Fruit fly (Drosophila melanogaster) whole organism, wandering third instar larva: ENCODE results near the gene CG18178.

Experiments used
- CG32264 ChIP-seq: fragments of 200-800 bp; sonication (Bioruptor generic); optimal IDR thresholded peaks from 2 replicates; lab custom pipeline; 2016; ENCODE audit warnings: missing biosample characterization, missing genetic modification characterization
- CrebA ChIP-seq: fragments of 200-800 bp; sonication (Bioruptor generic); optimal IDR thresholded peaks from 2 replicates; lab custom pipeline; 2016; ENCODE audit warnings: missing biosample characterization, mild to moderate bottlenecking, missing genetic modification characterization, borderline replicate concordance
- Dif ChIP-seq: fragments of 200-275, 200-300 bp; sonication (Bioruptor generic); optimal IDR thresholded peaks from 2 replicates; lab custom pipeline; 2018; ENCODE audit warnings: missing biosample characterization, missing genetic modification characterization; ENCODE audit not compliant: partially characterized antibody
- rgr ChIP-seq: fragments of 200-800 bp; sonication (Bioruptor generic); optimal IDR thresholded peaks from 3 replicates; lab custom pipeline; 2016; ENCODE audit warnings: missing biosample characterization, mild to moderate bottlenecking, missing genetic modification characterization
- woc ChIP-seq: sonication (Bioruptor generic); optimal IDR thresholded peaks from 2 replicates; lab custom pipeline; 2016; ENCODE audit warnings: missing biosample characterization, mild to moderate bottlenecking, missing genetic modification characterization

DNA sequence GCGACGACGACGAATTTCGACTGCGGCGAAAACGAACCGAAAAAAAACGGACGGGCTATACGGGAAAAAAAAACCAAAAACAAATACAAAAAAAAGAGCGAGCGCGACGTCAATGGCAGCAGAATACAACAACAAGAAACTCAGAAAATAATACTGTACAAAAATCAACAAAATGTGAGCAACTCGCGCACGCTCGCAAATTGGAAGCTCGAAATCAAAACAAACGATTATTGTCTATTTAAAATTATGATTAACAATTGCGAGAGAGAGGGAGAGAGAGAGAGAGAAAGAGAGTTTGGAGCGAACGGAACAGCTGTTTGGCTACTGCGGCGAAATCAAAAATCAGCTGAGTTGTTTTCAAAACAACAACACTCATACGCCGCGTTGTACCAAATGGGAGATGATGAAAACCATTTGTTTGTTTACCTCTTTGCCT lies 43.4 kb downstream of the CG18178 start:
- TF ChIP-seq CrebA (GFP tag; lab: Kevin White, UChicago) (no peak), CG32264 (GFP tag; lab: Kevin White, UChicago) (peak; percentile 77), woc (GFP tag; lab: Kevin White, UChicago) (no peak), Dif (GFP tag; lab: Kevin White, UChicago) (peak; percentile 43), rgr (peak; percentile 18)
